Worm (Caenorhabditis elegans): ENCODE data around the gene aqp-7.

DNA sequence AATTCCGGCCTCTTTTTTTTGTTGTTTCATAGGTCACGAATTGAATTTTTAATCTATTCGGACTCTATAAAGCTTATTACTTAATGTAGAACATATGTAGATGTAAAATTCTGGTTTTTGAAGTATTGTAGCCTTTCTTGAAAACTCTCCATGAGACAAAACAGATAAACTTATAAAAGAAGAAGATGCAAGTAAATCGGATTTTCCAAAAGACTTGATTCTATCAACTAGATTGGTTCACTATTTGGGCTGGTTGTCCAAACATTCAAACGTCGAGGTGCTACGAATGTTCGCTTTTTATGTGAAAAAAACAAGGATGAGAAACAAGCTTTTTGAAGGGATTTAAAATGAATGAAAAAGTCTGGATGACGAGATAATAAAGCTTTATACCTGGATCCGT lies 15.2 kb downstream of the aqp-7 start:
- TF ChIP-seq dpl-1 (GFP tag; optimal IDR thresholded peaks at IDR 0.05) (no peak), Y53G8AR.9 (GFP tag; conservative IDR thresholded peaks at IDR 0.05) (no peak), T07F8.4 (tag; optimal IDR thresholded peaks at IDR 0.05) (no peak), nhr-80 (tag; optimal IDR thresholded peaks at IDR 0.05) (no peak), tlf-1 (GFP tag; optimal IDR thresholded peaks at IDR 0.05) (no peak), dox-1 (GFP tag; IDR thresholded peaks at IDR 0.05) (no peak), egl-44 (GFP tag; IDR thresholded peaks at IDR 0.05) (no peak), unc-62 (GFP tag; optimal IDR thresholded peaks at IDR 0.05) (no peak)
